Fruit fly (Drosophila melanogaster) whole organism, prepupa: ENCODE measurements around the gene dy.
A peak's percentile ranks its signal among the peaks of the same experiment; 100 is the strongest.

Experiments
- CG10631 ChIP-seq: fragments of 200-800 bp; sonication (Bioruptor generic); optimal IDR thresholded peaks from 2 replicates; lab custom pipeline; 2016; ENCODE audit warnings: missing biosample characterization, missing genetic modification characterization
- CG11294 ChIP-seq: fragments of 200-800 bp; sonication (Bioruptor generic); IDR thresholded peaks from 2 replicates; pipeline ENCODE4 v1.3.6; 2022; ENCODE audit warnings: missing biosample characterization, missing genetic modification characterization
- CG15336 ChIP-seq: fragments of 200-800 bp; sonication (Bioruptor generic); IDR thresholded peaks from 2 replicates; pipeline ENCODE4 v1.3.6; 2022; ENCODE audit warnings: missing biosample characterization, missing genetic modification characterization
- CG1621 ChIP-seq: fragments of 200-800 bp; sonication (Bioruptor generic); optimal IDR thresholded peaks from 3 replicates; lab custom pipeline; 2018; ENCODE audit warnings: missing biosample characterization, mild to moderate bottlenecking, missing genetic modification characterization
- CG31627 ChIP-seq: fragments of 200-800 bp; sonication (Bioruptor generic); optimal IDR thresholded peaks from 3 replicates; lab custom pipeline; 2016; ENCODE audit warnings: missing biosample characterization, missing genetic modification characterization
- CG32006 ChIP-seq: fragments of 200-800 bp; sonication (Bioruptor generic); optimal IDR thresholded peaks from 3 replicates; lab custom pipeline; 2017; ENCODE audit warnings: missing biosample characterization, mild to moderate bottlenecking, missing genetic modification characterization
- CG34406 ChIP-seq: fragments of 200-800 bp; sonication (Bioruptor generic); optimal IDR thresholded peaks from 3 replicates; lab custom pipeline; 2016; ENCODE audit warnings: missing biosample characterization, missing genetic modification characterization
- CG3919 ChIP-seq: fragments of 200-800 bp; sonication (Bioruptor generic); optimal IDR thresholded peaks from 3 replicates; lab custom pipeline; 2016; ENCODE audit warnings: missing biosample characterization, missing genetic modification characterization
- CG4318 ChIP-seq: fragments of 200-800 bp; sonication (Bioruptor generic); optimal IDR thresholded peaks from 3 replicates; lab custom pipeline; 2017; ENCODE audit warnings: missing biosample characterization, mild to moderate bottlenecking, missing genetic modification characterization
- CG6163 ChIP-seq: fragments of 200-800 bp; sonication (Bioruptor generic); IDR thresholded peaks from 3 replicates; pipeline ENCODE4 v1.3.6; 2022; ENCODE audit warnings: missing biosample characterization, missing genetic modification characterization
- CG6276 ChIP-seq: fragments of 200-800 bp; sonication (Bioruptor generic); optimal IDR thresholded peaks from 2 replicates; lab custom pipeline; 2017; ENCODE audit warnings: missing biosample characterization, mild to moderate bottlenecking, missing genetic modification characterization
- CG6854 ChIP-seq: fragments of 200-800 bp; sonication (Bioruptor generic); optimal IDR thresholded peaks from 2 replicates; lab custom pipeline; 2017; ENCODE audit warnings: missing biosample characterization, mild to moderate bottlenecking, missing genetic modification characterization
- CG7368 ChIP-seq: fragments of 200-800 bp; sonication (Bioruptor generic); optimal IDR thresholded peaks from 3 replicates; lab custom pipeline; 2016; ENCODE audit warnings: missing biosample characterization, missing genetic modification characterization
- CG8119 ChIP-seq: fragments of 200-800 bp; sonication (Bioruptor generic); IDR thresholded peaks from 3 replicates; pipeline ENCODE4 v1.3.6; 2022; ENCODE audit warnings: missing biosample characterization, missing genetic modification characterization
- CG8319 ChIP-seq: fragments of 200-800 bp; sonication (Bioruptor generic); optimal IDR thresholded peaks from 3 replicates; lab custom pipeline; 2016; ENCODE audit warnings: missing biosample characterization, missing genetic modification characterization
- CG8632 ChIP-seq: fragments of 200-800 bp; sonication (Bioruptor generic); optimal IDR thresholded peaks from 3 replicates; lab custom pipeline; 2016; ENCODE audit warnings: missing biosample characterization, missing genetic modification characterization
- Eip75B ChIP-seq: fragments of 200-800 bp; sonication (Bioruptor generic); optimal IDR thresholded peaks from 3 replicates; lab custom pipeline; 2016; ENCODE audit warnings: missing biosample characterization, missing genetic modification characterization
- Eip78C ChIP-seq: fragments of 200-800 bp; sonication (Bioruptor generic); peaks from one replicate; lab custom pipeline; 2016; ENCODE audit warnings: missing biosample characterization, missing genetic modification characterization
- Ets21C ChIP-seq: fragments of 200-800 bp; sonication (Bioruptor generic); optimal IDR thresholded peaks from 3 replicates; lab custom pipeline; 2016; ENCODE audit warnings: missing biosample characterization, missing genetic modification characterization
- Hr38 ChIP-seq: sonication (Bioruptor generic); optimal IDR thresholded peaks from 2 replicates; lab custom pipeline; 2016; ENCODE audit warnings: missing biosample characterization, missing genetic modification characterization
- Hr4 ChIP-seq: fragments of 200-800 bp; sonication (Bioruptor generic); optimal IDR thresholded peaks from 3 replicates; lab custom pipeline; 2016; ENCODE audit warnings: missing biosample characterization, missing genetic modification characterization
- Lpt ChIP-seq: fragments of 200-800 bp; sonication (Bioruptor generic); optimal IDR thresholded peaks from 3 replicates; lab custom pipeline; 2016; ENCODE audit warnings: missing biosample characterization, missing genetic modification characterization
- Smox ChIP-seq: fragments of 200-800 bp; sonication (Bioruptor generic); optimal IDR thresholded peaks from 3 replicates; lab custom pipeline; 2016; ENCODE audit warnings: missing biosample characterization, missing genetic modification characterization
- Sox102F ChIP-seq: fragments of 200-800 bp; sonication (Bioruptor generic); optimal IDR thresholded peaks from 2 replicates; lab custom pipeline; 2016; ENCODE audit warnings: missing biosample characterization, mild to moderate bottlenecking, missing genetic modification characterization
- achi ChIP-seq: fragments of 200-800 bp; sonication (Bioruptor generic); optimal IDR thresholded peaks from 3 replicates; lab custom pipeline; 2016; ENCODE audit warnings: missing biosample characterization, missing genetic modification characterization
- cyc ChIP-seq: fragments of 200-800 bp; sonication (Bioruptor generic); optimal IDR thresholded peaks from 3 replicates; lab custom pipeline; 2016; ENCODE audit warnings: missing biosample characterization, missing genetic modification characterization
- dac ChIP-seq: fragments of 200-800 bp; sonication (Bioruptor generic); optimal IDR thresholded peaks from 2 replicates; lab custom pipeline; 2017; ENCODE audit warnings: missing biosample characterization, mild to moderate bottlenecking, missing genetic modification characterization
- esn ChIP-seq: fragments of 200-800 bp; sonication (Bioruptor generic); optimal IDR thresholded peaks from 2 replicates; lab custom pipeline; 2016; ENCODE audit warnings: missing biosample characterization, mild to moderate bottlenecking, missing genetic modification characterization, moderate library complexity
- fd59A ChIP-seq: fragments of 200-800 bp; sonication (Bioruptor generic); optimal IDR thresholded peaks from 2 replicates; lab custom pipeline; 2017; ENCODE audit warnings: missing biosample characterization, mild to moderate bottlenecking, missing genetic modification characterization, missing genetic modification reagents
- fkh ChIP-seq: fragments of 200-800 bp; sonication (Bioruptor generic); optimal IDR thresholded peaks from 3 replicates; lab custom pipeline; 2017; ENCODE audit warnings: missing biosample characterization, mild to moderate bottlenecking, missing genetic modification characterization, moderate library complexity
- lz ChIP-seq: fragments of 200-800 bp; sonication (Bioruptor generic); optimal IDR thresholded peaks from 3 replicates; lab custom pipeline; 2016; ENCODE audit warnings: missing biosample characterization, missing genetic modification characterization
- net ChIP-seq: fragments of 200-800 bp; sonication (Bioruptor generic); optimal IDR thresholded peaks from 3 replicates; lab custom pipeline; 2016; ENCODE audit warnings: missing biosample characterization, missing genetic modification characterization
- spab ChIP-seq: fragments of 200-800 bp; sonication (Bioruptor generic); optimal IDR thresholded peaks from 2 replicates; lab custom pipeline; 2017; ENCODE audit warnings: missing biosample characterization, mild to moderate bottlenecking, missing genetic modification characterization, missing genetic modification reagents

dy gene

dm6 chrX:11733795-11734194, 44.8 kb downstream of the dy start, which contains the start of gene inaF-A:
TSS of gene inaF-A (minus strand) at chrX:11733895.
- TF ChIP-seq CG32006 (GFP tag; lab: Kevin White, UChicago) (peak; percentile 33), CG1621 (no peak), Eip78C (GFP tag; lab: Kevin White, UChicago) (peak; percentile 18)

dm6 chrX:11732670-11733069, 45.9 kb downstream of the dy start, which contains the start of gene inaF-B:
TSS of gene inaF-B (minus strand) at chrX:11732770.
- no peak for TF ChIP-seq Smox (GFP tag; lab: Kevin White, UChicago)
- no peak for TF ChIP-seq CG31627 (GFP tag; lab: Kevin White, UChicago)
- no peak for TF ChIP-seq CG6276
- TF ChIP-seq CG4318 (GFP tag; lab: Kevin White, UChicago) = no peak

dm6 chrX:11731665-11732064, 46.9 kb downstream of the dy start, which contains the start of gene inaF-C:
TSS of gene inaF-C (minus strand) at chrX:11731765.
- no peak for TF ChIP-seq Eip78C (GFP tag; lab: Kevin White, UChicago)
- TF ChIP-seq fd59A (GFP tag; lab: Kevin White, UChicago) = no peak
- no peak for TF ChIP-seq Smox (GFP tag; lab: Kevin White, UChicago)
- TF ChIP-seq CG4318 (GFP tag; lab: Kevin White, UChicago) = no peak
- no peak for TF ChIP-seq CG8632 (GFP tag; lab: Kevin White, UChicago)
- no peak for TF ChIP-seq CG7368 (GFP tag; lab: Kevin White, UChicago)
- TF ChIP-seq Lpt (GFP tag; lab: Kevin White, UChicago) = no peak
- TF ChIP-seq achi = no peak
- no peak for TF ChIP-seq fkh (GFP tag; lab: Kevin White, UChicago)
- TF ChIP-seq Eip75B = no peak
- no peak for TF ChIP-seq CG11294 (GFP tag; lab: Robert Waterston, UW)
- TF ChIP-seq CG6854 = no peak
- no peak for TF ChIP-seq CG32006 (GFP tag; lab: Kevin White, UChicago)
- TF ChIP-seq, all 60 proteins: peak for 0

- TF ChIP-seq CG15336 = 0 out of 2 replicates have a peak, but pooled peaks have one; percentile 22
- peak; percentile 2 for TF ChIP-seq Eip75B
- no peak for TF ChIP-seq fd59A (GFP tag; lab: Kevin White, UChicago)
- TF ChIP-seq fkh (GFP tag; lab: Kevin White, UChicago) = no peak
- peak; percentile 20 for TF ChIP-seq esn (GFP tag; lab: Kevin White, UChicago)
- peak; percentile 38 for TF ChIP-seq CG6276
- no peak for TF ChIP-seq CG3919
- peak; percentile 45 for TF ChIP-seq Hr4 (GFP tag; lab: Kevin White, UChicago)
- no peak for TF ChIP-seq Ets21C (GFP tag; lab: Kevin White, UChicago)
- peak; percentile 66 for TF ChIP-seq CG32006 (GFP tag; lab: Kevin White, UChicago)
- peak; percentile 30; the same call in 1 of the 2 replicates for TF ChIP-seq CG11294 (GFP tag; lab: Robert Waterston, UW)
- TF ChIP-seq cyc = no peak
- no peak for TF ChIP-seq CG6163 (GFP tag; lab: Robert Waterston, UW)
- peak; percentile 69 for TF ChIP-seq Eip78C (GFP tag; lab: Kevin White, UChicago)
- peak; percentile 29 for TF ChIP-seq dac
- no peak for TF ChIP-seq CG34406 (GFP tag; lab: Kevin White, UChicago)
- TF ChIP-seq CG10631 (GFP tag; lab: Kevin White, UChicago) = no peak
- no peak for TF ChIP-seq Hr38
- no peak for TF ChIP-seq CG8119 (GFP tag; lab: Robert Waterston, UW)
- TF ChIP-seq CG4318 (GFP tag; lab: Kevin White, UChicago) = peak; percentile 29
- no peak for TF ChIP-seq CG8319 (GFP tag; lab: Kevin White, UChicago)
- TF ChIP-seq lz (GFP tag; lab: Kevin White, UChicago) = no peak
- TF ChIP-seq spab = no peak
- no peak for TF ChIP-seq Sox102F (GFP tag; lab: Kevin White, UChicago)
Observed at dm6 chrX:11729993-11730392, 48.6 kb downstream of the dy start.

dm6 chrX:11728999-11729398, 49.6 kb downstream of the dy start, which contains the start of gene inaF-D:
TSS of gene inaF-D (minus strand) at chrX:11729099.
- TF ChIP-seq Hr38 (no peak), net (GFP tag; lab: Kevin White, UChicago) (no peak), Hr4 (GFP tag; lab: Kevin White, UChicago) (no peak), CG11294 (GFP tag; lab: Robert Waterston, UW) (no peak), CG10631 (GFP tag; lab: Kevin White, UChicago) (no peak)
- TF ChIP-seq, all 60 proteins: peak for 0
